Worm (Caenorhabditis elegans) whole organism, L2 larva: Measurements from ENCODE around the gene C29E4.10.

Experiments
- blmp-1 ChIP-seq: sonication (generic microtip); optimal IDR thresholded peaks from 2 replicates; lab custom pipeline; 2017; ENCODE audit warnings: missing genetic modification characterization, mild to moderate bottlenecking, missing compliant biosample characterization, antibody characterized with exemption, moderate library complexity; ENCODE audit not compliant: insufficient read depth
- elt-3 ChIP-seq: sonication (generic microtip); optimal IDR thresholded peaks from 2 replicates; lab custom pipeline; 2017; ENCODE audit warnings: missing biosample characterization, missing genetic modification characterization
- nhr-237 ChIP-seq: fragments of 150-350 bp; optimal IDR thresholded peaks from 2 replicates; lab custom pipeline; 2014; ENCODE audit warnings: missing biosample characterization, missing genetic modification characterization
- unc-62 ChIP-seq: fragments of 150-350 bp; optimal IDR thresholded peaks from 2 replicates; lab custom pipeline; 2014; ENCODE audit warnings: missing biosample characterization, missing genetic modification reagents, missing genetic modification characterization

DNA sequence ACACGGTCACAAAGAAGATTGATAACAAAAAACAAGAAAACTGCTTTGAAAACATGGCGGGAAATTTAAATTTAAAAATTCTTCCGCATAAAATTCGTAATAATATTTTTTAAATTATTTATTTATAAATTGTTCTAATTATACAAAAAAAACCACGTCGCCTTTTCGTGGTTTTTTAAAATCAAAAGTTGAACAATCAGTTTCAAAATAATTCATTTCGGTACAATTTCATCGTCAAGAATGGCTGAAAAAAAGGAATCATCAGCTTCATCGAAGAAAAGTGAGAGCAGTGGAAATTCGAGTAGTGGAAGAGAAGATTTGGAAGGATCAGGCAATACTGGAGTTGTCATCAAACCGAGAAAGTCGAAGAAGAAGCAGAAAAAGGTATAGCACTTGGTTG lies 31.5 kb downstream of the C29E4.10 start, which contains the start of the genes F54H12.8 and F54H12.7:
- TF ChIP-seq unc-62 (GFP tag; lab: Kevin White, UChicago) (no peak), blmp-1 (tag; lab: Kevin White, UChicago) (no peak), nhr-237 (no peak), elt-3 (tag; lab: Kevin White, UChicago) (no peak)
